Fruit fly (Drosophila melanogaster) Kc167 (cell line): Measurements from ENCODE around the gene CG43346.

Experiments
- Myc ChIP-seq: fragments of >200 bp; optimal IDR thresholded peaks from 2 replicates; lab custom pipeline; 2017; ENCODE audit warnings: missing external identifiers
- Sin3A ChIP-seq: fragments of >200 bp; optimal IDR thresholded peaks from 2 replicates; lab custom pipeline; 2018; ENCODE audit warnings: missing external identifiers
- h ChIP-seq: fragments of >200 bp; optimal IDR thresholded peaks from 3 replicates; lab custom pipeline; 2018; ENCODE audit warnings: missing external identifiers
- insv ChIP-seq: fragments of >200 bp; optimal IDR thresholded peaks from 3 replicates; lab custom pipeline; 2018; ENCODE audit warnings: missing external identifiers
- psq ChIP-seq: fragments of >200 bp; optimal IDR thresholded peaks from 2 replicates; lab custom pipeline; 2017; ENCODE audit warnings: missing external identifiers
- ttk ChIP-seq: sonication (Bioruptor generic); optimal IDR thresholded peaks from 2 replicates; lab custom pipeline; 2017; ENCODE audit warnings: missing external identifiers

CG43346 gene

DNA sequence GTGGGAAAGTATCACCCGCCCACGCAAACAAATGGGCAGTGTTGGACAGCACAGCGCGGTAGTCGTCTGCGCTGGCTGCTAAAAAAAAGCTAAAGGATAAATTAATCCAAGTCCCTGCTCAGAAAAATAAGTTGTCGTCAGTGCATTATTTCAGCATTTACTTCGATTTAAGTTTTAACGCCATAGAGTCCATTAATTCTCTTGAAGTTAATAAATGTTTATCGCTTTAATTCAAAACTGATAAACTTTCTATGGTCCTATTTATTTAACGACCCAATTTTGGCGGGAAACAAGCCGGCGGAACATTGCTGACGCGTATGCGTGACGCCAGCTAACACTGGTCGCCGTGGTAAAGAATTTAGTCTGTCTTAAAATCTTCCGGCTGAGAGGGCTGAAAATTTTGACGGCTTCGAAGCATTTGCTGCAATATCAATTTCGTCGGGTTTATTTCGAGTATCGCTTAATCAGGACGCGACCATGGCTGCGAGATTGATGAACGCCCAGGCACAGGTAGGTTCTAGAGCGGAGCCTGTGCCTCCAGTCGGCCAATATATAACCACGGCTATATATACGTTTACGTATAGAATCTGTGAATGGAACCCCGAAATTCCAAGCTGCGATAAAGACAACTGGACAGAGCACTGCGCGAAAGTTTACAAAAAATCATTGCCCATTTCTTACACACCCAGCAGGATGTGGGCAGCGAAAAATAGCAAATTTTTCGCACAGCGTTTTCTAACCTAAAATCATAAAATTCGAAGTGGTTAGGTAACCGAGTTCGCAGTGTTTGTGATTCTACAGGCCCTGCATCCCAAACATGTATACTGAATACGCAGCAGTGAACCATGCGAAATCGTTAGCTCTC lies at the start of gene CG43346, which contains the start of the genes mAcon1 and CG43345:
Gene CG43346 (minus strand): TSS at position 287 of the 865 bp plus-strand sequence.
Gene mAcon1 (plus strand): TSS at position 276 of the 865 bp plus-strand sequence.
Gene CG43345 (minus strand): TSS at position 287 of the 865 bp plus-strand sequence.
- TF ChIP-seq h (lab: Kevin White, UChicago), result no peak
- no peak for TF ChIP-seq ttk
- TF ChIP-seq Myc (lab: Kevin White, UChicago), result no peak
- no peak for TF ChIP-seq psq (lab: Kevin White, UChicago)
- no peak for TF ChIP-seq Sin3A (lab: Kevin White, UChicago)
- TF ChIP-seq insv (lab: Kevin White, UChicago), result no peak

DNA sequence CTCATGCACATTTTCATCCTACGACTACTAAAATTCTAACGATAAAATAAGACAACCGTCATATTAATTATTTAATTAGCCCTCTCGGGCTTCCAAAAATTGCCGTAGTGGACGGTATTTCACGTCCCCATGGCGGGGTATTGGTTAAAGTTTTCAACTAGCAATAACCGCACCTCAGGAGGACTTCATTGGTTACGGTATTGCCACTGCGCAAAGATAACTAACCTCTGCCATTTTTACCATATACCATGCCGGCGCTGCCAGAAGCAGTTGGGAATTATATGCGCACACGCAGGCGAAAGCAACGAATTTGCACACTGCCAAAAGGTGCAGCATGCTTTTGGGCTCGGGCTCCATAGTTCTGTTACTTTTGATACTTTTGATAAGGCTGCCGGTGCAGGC lies 46.6 kb upstream of the CG43346 start:
- TF ChIP-seq ttk (no peak), psq (lab: Kevin White, UChicago) (no peak), Myc (lab: Kevin White, UChicago) (no peak), h (lab: Kevin White, UChicago) (no peak), insv (lab: Kevin White, UChicago) (no peak), Sin3A (lab: Kevin White, UChicago) (no peak)

DNA sequence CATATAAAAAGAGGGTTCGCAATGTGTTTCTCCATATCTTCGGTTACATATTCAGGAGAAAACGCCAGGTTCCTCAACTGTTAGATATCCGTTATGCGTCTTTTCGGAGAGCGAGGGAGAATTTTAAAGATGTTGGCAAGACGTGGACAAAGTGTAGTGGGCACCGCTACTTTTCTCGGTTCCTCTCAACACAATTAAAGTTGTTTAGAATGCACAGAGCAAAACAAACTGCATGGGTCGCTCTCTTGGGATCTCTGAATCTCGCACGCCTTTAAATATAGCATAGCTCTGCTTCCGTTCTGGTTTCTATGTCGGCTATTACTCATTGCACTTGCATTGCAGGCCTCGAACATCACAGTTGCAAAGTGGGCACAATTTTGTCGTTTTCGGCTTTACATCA lies 37.8 kb upstream of the CG43346 start, which contains the start of gene clumsy:
Gene clumsy (plus strand): TSS at position 301 of the 400 bp plus-strand sequence.
- no peak for TF ChIP-seq Myc (lab: Kevin White, UChicago)
- no peak for TF ChIP-seq insv (lab: Kevin White, UChicago)
- TF ChIP-seq Sin3A (lab: Kevin White, UChicago), result no peak
- TF ChIP-seq ttk, result no peak
- no peak for TF ChIP-seq h (lab: Kevin White, UChicago)
- TF ChIP-seq psq (lab: Kevin White, UChicago), result no peak

DNA sequence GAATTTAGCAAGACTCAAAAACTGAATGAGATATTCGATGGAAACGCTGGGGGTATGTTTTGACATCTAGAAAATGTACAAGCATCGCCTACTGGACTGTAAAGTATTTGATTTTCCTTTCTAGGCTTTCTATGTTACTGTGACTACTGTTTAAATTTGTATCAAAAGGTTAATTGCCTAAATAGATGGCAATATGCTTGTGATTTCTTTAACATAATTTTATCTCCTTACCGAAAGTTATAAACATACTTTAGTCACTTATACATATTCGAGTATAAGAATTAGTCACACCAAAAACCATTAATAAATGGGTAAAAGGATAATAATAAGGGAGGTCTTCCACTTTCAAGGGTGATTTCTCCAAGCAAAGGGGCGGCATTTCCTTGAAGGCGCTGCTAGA lies 34.3 kb upstream of the CG43346 start, which contains the start of gene CG31988:
Gene CG31988 (minus strand): TSS at position 101 of the 400 bp plus-strand sequence.
- TF ChIP-seq insv (lab: Kevin White, UChicago) (no peak), Sin3A (lab: Kevin White, UChicago) (no peak), ttk (no peak), h (lab: Kevin White, UChicago) (no peak), psq (lab: Kevin White, UChicago) (no peak), Myc (lab: Kevin White, UChicago) (no peak)

DNA sequence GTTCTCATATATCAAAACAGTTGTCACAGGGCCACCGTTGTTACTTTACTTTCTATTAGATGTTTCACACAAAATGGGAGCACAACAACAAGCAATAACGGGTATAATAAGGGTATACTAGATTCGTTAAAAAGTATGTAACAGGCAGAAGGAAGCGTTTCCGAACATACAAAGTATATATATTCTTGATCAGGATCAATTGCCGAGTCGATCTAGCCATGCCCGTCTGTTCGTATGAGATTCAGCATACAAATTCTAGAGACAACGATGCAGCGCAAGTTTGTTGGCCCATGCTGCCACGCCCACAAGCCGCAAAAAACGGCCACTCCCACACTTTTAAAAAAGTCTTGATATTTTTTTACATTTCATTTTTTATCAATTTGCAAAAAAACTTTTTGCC lies 31.9 kb upstream of the CG43346 start, which contains the start of gene CG31624:
Gene CG31624 (minus strand): TSS at position 101 of the 400 bp plus-strand sequence.
- no peak for TF ChIP-seq h (lab: Kevin White, UChicago)
- no peak for TF ChIP-seq insv (lab: Kevin White, UChicago)
- TF ChIP-seq ttk, result no peak
- no peak for TF ChIP-seq psq (lab: Kevin White, UChicago)
- no peak for TF ChIP-seq Myc (lab: Kevin White, UChicago)
- TF ChIP-seq Sin3A (lab: Kevin White, UChicago), result no peak

DNA sequence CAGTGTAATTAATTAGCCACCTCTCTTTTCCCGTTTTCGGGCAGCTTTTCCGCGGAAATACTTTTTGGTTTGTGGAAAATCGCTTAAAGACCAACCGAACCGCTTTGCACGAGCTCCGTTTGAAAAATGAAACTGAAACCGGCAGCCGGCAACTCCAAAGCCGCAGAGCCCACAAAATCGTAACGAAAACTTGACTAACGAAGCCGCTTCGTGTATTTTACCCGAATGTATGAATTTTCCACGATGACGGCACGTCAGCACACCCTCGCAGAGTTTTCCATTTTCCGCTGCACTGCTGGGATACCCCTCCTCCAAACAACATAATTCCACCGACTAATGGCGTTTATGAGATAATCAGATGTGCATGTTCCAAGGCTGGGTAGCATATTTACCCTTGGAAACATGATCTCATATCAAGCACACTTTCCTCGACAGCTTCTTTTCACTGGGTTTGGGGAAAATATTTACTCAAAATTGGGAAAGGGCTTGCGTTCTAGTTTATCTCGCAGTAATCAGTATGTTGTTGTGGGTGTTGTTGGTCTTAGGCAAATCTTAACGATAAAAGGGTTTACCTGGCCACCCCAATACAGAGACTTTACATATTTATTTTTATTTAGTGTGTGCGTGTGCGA lies 30.4 kb upstream of the CG43346 start, which contains the start of gene Ret:
Gene Ret (minus strand): TSS at position 130 of the 632 bp plus-strand sequence.
- no peak for TF ChIP-seq h (lab: Kevin White, UChicago)
- no peak for TF ChIP-seq Myc (lab: Kevin White, UChicago)
- no peak for TF ChIP-seq ttk
- TF ChIP-seq Sin3A (lab: Kevin White, UChicago), result no peak
- TF ChIP-seq psq (lab: Kevin White, UChicago), result no peak

DNA sequence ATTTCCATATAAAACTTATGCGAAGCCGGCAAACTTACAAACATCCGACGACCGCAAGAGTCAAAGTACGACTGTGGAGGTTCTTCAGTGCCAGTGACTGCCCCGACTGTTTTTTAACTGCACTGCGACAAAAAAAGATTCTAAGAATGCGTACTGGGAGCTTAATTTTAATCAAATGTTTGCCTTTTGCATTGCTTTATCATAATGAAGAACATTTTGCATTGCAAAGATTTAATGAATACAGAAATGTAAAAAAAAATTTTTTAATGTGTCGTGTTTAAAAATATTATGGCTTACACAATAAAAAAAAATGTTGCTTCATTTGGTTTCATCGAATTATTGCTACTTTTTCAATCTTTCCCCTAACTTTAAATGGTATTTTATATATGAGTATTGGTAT lies 28.8 kb upstream of the CG43346 start:
- TF ChIP-seq Sin3A (lab: Kevin White, UChicago), result no peak
- no peak for TF ChIP-seq h (lab: Kevin White, UChicago)
- TF ChIP-seq insv (lab: Kevin White, UChicago), result no peak
- TF ChIP-seq Myc (lab: Kevin White, UChicago), result no peak

DNA sequence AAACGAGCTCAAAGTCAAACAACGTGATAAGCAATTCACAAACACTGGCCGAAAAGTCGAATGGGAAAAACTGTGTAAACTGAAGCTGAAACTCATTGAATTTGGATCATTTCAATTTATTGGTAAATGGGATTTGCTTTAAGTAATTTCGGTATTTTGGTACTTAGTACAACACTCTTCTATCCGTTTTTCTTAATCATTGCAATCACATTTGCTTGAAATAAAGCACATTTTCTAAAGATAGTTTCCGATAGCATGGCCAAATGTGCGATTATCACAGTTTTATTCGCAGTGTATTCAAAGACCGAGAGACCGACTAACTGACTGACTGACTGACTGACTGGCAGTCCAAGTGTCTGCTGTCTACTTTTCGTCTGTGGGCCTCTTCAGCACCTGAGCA lies 28.1 kb upstream of the CG43346 start:
- TF ChIP-seq h (lab: Kevin White, UChicago) (no peak), Myc (lab: Kevin White, UChicago) (no peak), ttk (no peak), psq (lab: Kevin White, UChicago) (no peak), Sin3A (lab: Kevin White, UChicago) (no peak), insv (lab: Kevin White, UChicago) (no peak)

DNA sequence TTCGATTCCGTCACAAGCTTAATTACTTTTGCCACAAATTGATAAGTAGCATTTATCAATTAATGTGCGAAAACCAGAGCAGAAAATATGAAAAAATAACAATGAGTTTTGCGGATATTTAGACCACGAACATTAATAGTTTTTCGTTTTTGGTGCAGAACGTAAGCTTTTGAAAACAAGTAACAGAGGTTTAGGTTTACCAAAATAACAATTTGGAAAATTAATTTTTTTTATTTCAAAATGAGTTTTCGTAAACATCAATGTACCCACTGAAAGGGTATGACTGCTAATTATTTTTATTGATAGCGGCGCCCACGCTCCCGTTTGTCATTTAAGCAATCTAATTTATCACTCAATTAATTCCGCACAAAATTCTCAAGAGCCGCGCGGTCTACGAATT lies 26.9 kb upstream of the CG43346 start:
- TF ChIP-seq psq (lab: Kevin White, UChicago), result no peak
- TF ChIP-seq insv (lab: Kevin White, UChicago), result no peak
- TF ChIP-seq Myc (lab: Kevin White, UChicago), result no peak
- TF ChIP-seq ttk, result no peak
- no peak for TF ChIP-seq h (lab: Kevin White, UChicago)
- TF ChIP-seq Sin3A (lab: Kevin White, UChicago), result no peak

DNA sequence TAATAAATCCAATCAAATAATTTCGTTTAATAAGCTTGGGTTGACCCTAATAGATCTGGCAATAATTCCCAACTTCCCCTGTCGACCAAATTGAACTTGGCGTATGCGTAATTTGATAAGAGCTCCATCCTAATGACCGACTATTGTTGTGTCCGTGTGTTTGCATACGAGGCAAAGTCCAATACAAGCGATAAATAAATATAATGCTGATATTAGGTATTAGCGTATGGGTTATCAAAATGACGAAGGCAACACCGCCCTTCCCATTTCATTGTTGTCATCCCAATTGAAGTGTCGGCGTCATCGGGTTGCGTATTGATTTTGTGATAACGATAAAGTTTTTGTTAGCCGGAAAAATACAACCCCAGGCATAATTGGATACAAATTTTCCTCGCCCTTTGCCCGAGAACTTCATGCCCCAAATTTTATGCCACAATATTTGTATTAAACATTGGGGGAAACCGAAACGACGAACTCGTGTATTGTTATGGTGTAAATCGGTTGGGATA lies 20.9 kb upstream of the CG43346 start:
- TF ChIP-seq insv (lab: Kevin White, UChicago) (no peak), Myc (lab: Kevin White, UChicago) (no peak), Sin3A (lab: Kevin White, UChicago) (no peak), psq (lab: Kevin White, UChicago) (no peak), h (lab: Kevin White, UChicago) (no peak), ttk (no peak)

DNA sequence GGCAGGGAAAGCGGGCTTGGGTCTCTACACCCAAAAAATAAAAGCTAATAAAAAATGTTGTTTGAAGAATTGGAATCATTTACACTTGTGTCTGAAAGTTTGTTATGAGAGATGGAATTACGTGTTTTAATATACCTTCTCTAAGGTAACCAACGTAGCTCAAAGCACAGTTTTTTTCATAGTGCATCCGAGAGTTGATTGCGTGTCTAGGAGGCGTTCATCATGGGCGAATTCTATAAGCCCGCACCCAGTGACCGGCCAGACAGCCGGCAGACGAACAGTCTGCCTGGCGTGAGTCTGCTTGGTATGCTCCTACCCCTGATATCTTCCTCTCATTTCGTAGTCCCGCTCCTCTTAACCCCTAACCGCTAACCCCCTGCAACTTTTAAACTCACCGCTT lies 19.4 kb upstream of the CG43346 start:
- TF ChIP-seq h (lab: Kevin White, UChicago) (no peak), ttk (no peak), insv (lab: Kevin White, UChicago) (no peak), Myc (lab: Kevin White, UChicago) (no peak), psq (lab: Kevin White, UChicago) (no peak), Sin3A (lab: Kevin White, UChicago) (no peak)
